Worm (Caenorhabditis elegans) whole organism, L4 larva: Measurements from ENCODE around the gene nse-4.

Experiments used
- F10B5.3 ChIP-seq: sonication (generic microtip); optimal IDR thresholded peaks from 2 replicates; lab custom pipeline; 2016; ENCODE audit warnings: mild to moderate bottlenecking, missing genetic modification characterization, missing compliant biosample characterization
- F26F4.8 ChIP-seq: fragments of 200-800 bp; sonication (Bioruptor generic); conservative IDR thresholded peaks from 2 replicates; pipeline ENCODE4 v1.3.6; 2022; ENCODE audit warnings: missing genetic modification characterization, missing compliant biosample characterization
- R02D3.7 ChIP-seq: fragments of 150-350 bp; sonication (generic microtip); optimal IDR thresholded peaks from 3 replicates; lab custom pipeline; 2014; ENCODE audit warnings: missing biosample characterization, missing genetic modification characterization
- T20F7.1 ChIP-seq: fragments of 200-800 bp; sonication (Bioruptor generic); optimal IDR thresholded peaks from 2 replicates; lab custom pipeline; 2018; ENCODE audit warnings: mild to moderate bottlenecking, missing genetic modification characterization, missing compliant biosample characterization
- T26A8.4 ChIP-seq: fragments of 200-800 bp; sonication (Bioruptor generic); IDR thresholded peaks from 2 replicates; pipeline ENCODE4 v1.3.6; 2022; ENCODE audit warnings: missing genetic modification characterization, missing compliant biosample characterization
- Y5F2A.4 ChIP-seq: fragments of 200-800 bp; sonication (Bioruptor generic); optimal IDR thresholded peaks from 2 replicates; lab custom pipeline; 2018; ENCODE audit warnings: mild to moderate bottlenecking, missing genetic modification characterization, missing compliant biosample characterization
- Y75B8A.6 ChIP-seq: fragments of 200-800 bp; sonication (Bioruptor generic); IDR thresholded peaks from 2 replicates; pipeline ENCODE4 v1.3.6; 2022; ENCODE audit warnings: missing genetic modification reagents, missing genetic modification characterization, missing compliant biosample characterization
- aha-1 ChIP-seq: fragments of 150-350 bp; peaks from one replicate; lab custom pipeline; 2014; ENCODE audit warnings: missing biosample characterization, missing genetic modification characterization
- aly-2 ChIP-seq: sonication (generic microtip); optimal IDR thresholded peaks from 2 replicates; lab custom pipeline; 2018; ENCODE audit warnings: missing biosample characterization, missing genetic modification characterization
- attf-4 ChIP-seq: sonication (generic microtip); optimal IDR thresholded peaks from 3 replicates; lab custom pipeline; 2017; ENCODE audit warnings: missing biosample characterization, missing genetic modification characterization
- ceh-82 ChIP-seq: sonication (generic microtip); optimal IDR thresholded peaks from 2 replicates; lab custom pipeline; 2017; ENCODE audit warnings: missing biosample characterization, missing genetic modification characterization
- ctbp-1 ChIP-seq: fragments of 200-800 bp; sonication (Bioruptor generic); IDR thresholded peaks from 2 replicates; pipeline ENCODE4 v1.3.6; 2022; ENCODE audit warnings: missing genetic modification reagents, missing genetic modification characterization, missing compliant biosample characterization
- daf-16 ChIP-seq, 3 experiments: sonication (generic microtip); optimal IDR thresholded peaks; 2 replicates each; lab custom pipeline; 2016 to 2017; ENCODE audit warnings: missing genetic modification characterization in 3 of 3, missing genetic modification reagents in 3 of 3, mild to moderate bottlenecking in 2 of 3, missing compliant biosample characterization in 2 of 3, missing biosample characterization in 1 of 3, moderate library complexity in 1 of 3
- dmd-6 ChIP-seq: fragments of 200-800 bp; sonication (Bioruptor generic); IDR thresholded peaks from 2 replicates; pipeline ENCODE4 v1.3.6; 2022; ENCODE audit warnings: missing genetic modification reagents, missing genetic modification characterization, missing compliant biosample characterization
- dpl-1 ChIP-seq: fragments of 150-350 bp; optimal IDR thresholded peaks from 2 replicates; lab custom pipeline; 2014; ENCODE audit warnings: missing biosample characterization, missing genetic modification reagents, missing genetic modification characterization
- duxl-1 ChIP-seq: sonication (generic microtip); optimal IDR thresholded peaks from 2 replicates; lab custom pipeline; 2016; ENCODE audit warnings: mild to moderate bottlenecking, missing genetic modification characterization, moderate library complexity, missing compliant biosample characterization; ENCODE audit not compliant: poor library complexity
- dve-1 ChIP-seq: sonication (generic microtip); optimal IDR thresholded peaks from 2 replicates; lab custom pipeline; 2017; ENCODE audit warnings: antibody characterized with exemption, mild to moderate bottlenecking, missing genetic modification characterization, missing compliant biosample characterization; ENCODE audit not compliant: insufficient read depth
- egl-43 ChIP-seq: fragments of 200-800 bp; sonication (Bioruptor generic); IDR thresholded peaks from 2 replicates; pipeline ENCODE4 v1.3.6; 2022; ENCODE audit warnings: missing genetic modification reagents, missing genetic modification characterization, missing compliant biosample characterization
- fkh-10 ChIP-seq: fragments of 150-350 bp; optimal IDR thresholded peaks from 2 replicates; lab custom pipeline; 2014; ENCODE audit warnings: missing biosample characterization, missing genetic modification reagents, missing genetic modification characterization
- hlh-11 ChIP-seq: fragments of 200-800 bp; sonication (Bioruptor generic); optimal IDR thresholded peaks from 2 replicates; lab custom pipeline; 2018; ENCODE audit warnings: mild to moderate bottlenecking, missing genetic modification characterization, missing compliant biosample characterization
- hlh-30 ChIP-seq: sonication (generic microtip); optimal IDR thresholded peaks from 2 replicates; lab custom pipeline; 2017; ENCODE audit warnings: antibody characterized with exemption, mild to moderate bottlenecking, missing genetic modification characterization, missing compliant biosample characterization; ENCODE audit not compliant: insufficient read depth
- lin-38 ChIP-seq: fragments of 200-800 bp; sonication (Bioruptor generic); IDR thresholded peaks from 2 replicates; pipeline ENCODE4 v1.3.6; 2022; ENCODE audit warnings: missing genetic modification reagents, missing genetic modification characterization, missing compliant biosample characterization
- lin-39 ChIP-seq: fragments of 150-350 bp; optimal IDR thresholded peaks from 2 replicates; lab custom pipeline; 2014; ENCODE audit warnings: missing biosample characterization, missing genetic modification reagents, missing genetic modification characterization
- lsy-2 ChIP-seq, 2 experiments: fragments of 150-350 bp in 1 of 2; sonication (generic microtip) in 1 of 2; optimal IDR thresholded peaks; 2 replicates each; lab custom pipeline; 2014 to 2017; ENCODE audit warnings: missing biosample characterization in 2 of 2, missing genetic modification characterization in 2 of 2
- mdl-1 ChIP-seq, 2 experiments: fragments of 150-350 bp in 1 of 2; sonication (generic microtip) in 1 of 2; optimal IDR thresholded peaks; 2 replicates each; lab custom pipeline; 2014 to 2017; ENCODE audit warnings: missing biosample characterization in 2 of 2, missing genetic modification characterization in 2 of 2
- mes-2 ChIP-seq: sonication (generic microtip); optimal IDR thresholded peaks from 2 replicates; lab custom pipeline; 2016; ENCODE audit warnings: missing genotype, mild to moderate bottlenecking, missing genetic modification characterization, missing compliant biosample characterization; ENCODE audit not compliant: poor library complexity, severe bottlenecking
- nhr-10 ChIP-seq: fragments of 150-350 bp; optimal IDR thresholded peaks from 2 replicates; lab custom pipeline; 2014; ENCODE audit warnings: missing biosample characterization, missing genetic modification characterization
- nhr-102 ChIP-seq: sonication (generic microtip); optimal IDR thresholded peaks from 2 replicates; lab custom pipeline; 2016; ENCODE audit warnings: mild to moderate bottlenecking, missing genetic modification characterization, moderate library complexity, missing compliant biosample characterization
- nhr-11 ChIP-seq: fragments of 150-350 bp; optimal IDR thresholded peaks from 2 replicates; lab custom pipeline; 2014; ENCODE audit warnings: missing biosample characterization, missing genetic modification characterization
- nhr-111 ChIP-seq: fragments of 200-800 bp; sonication (Bioruptor generic); optimal IDR thresholded peaks from 2 replicates; lab custom pipeline; 2018; ENCODE audit warnings: mild to moderate bottlenecking, missing genetic modification characterization, missing compliant biosample characterization
- nhr-25 ChIP-seq: sonication (generic microtip); optimal IDR thresholded peaks from 2 replicates; lab custom pipeline; 2017; ENCODE audit warnings: missing genetic modification characterization, mild to moderate bottlenecking, missing compliant biosample characterization, antibody characterized with exemption, moderate library complexity, borderline replicate concordance; ENCODE audit not compliant: insufficient read depth
- nhr-28 ChIP-seq: fragments of 150-350 bp; optimal IDR thresholded peaks from 2 replicates; lab custom pipeline; 2014; ENCODE audit warnings: missing biosample characterization, missing genetic modification characterization
- nhr-41 ChIP-seq: fragments of 200-800 bp; sonication (Bioruptor generic); IDR thresholded peaks from 2 replicates; pipeline ENCODE4 v1.3.6; 2022; ENCODE audit warnings: missing genetic modification reagents, missing genetic modification characterization, missing compliant biosample characterization
- nhr-6 ChIP-seq: fragments of 150-350 bp; optimal IDR thresholded peaks from 2 replicates; lab custom pipeline; 2014; ENCODE audit warnings: missing biosample characterization, missing genetic modification characterization
- nhr-76 ChIP-seq: fragments of 150-350 bp; optimal IDR thresholded peaks from 2 replicates; lab custom pipeline; 2014; ENCODE audit warnings: missing biosample characterization, missing genetic modification characterization
- nhr-77 ChIP-seq: fragments of 150-350 bp; optimal IDR thresholded peaks from 2 replicates; lab custom pipeline; 2014; ENCODE audit warnings: missing biosample characterization, missing genetic modification characterization
- pqm-1 ChIP-seq: sonication (generic microtip); optimal IDR thresholded peaks from 2 replicates; lab custom pipeline; 2017; ENCODE audit warnings: missing biosample characterization, missing genetic modification characterization
- saeg-2 ChIP-seq: fragments of 200-800 bp; sonication (Bioruptor generic); IDR thresholded peaks from 2 replicates; pipeline ENCODE4 v1.3.6; 2022; ENCODE audit warnings: missing genetic modification reagents, missing genetic modification characterization, missing compliant biosample characterization
- sdz-12 ChIP-seq: fragments of 200-800 bp; sonication (Bioruptor generic); optimal IDR thresholded peaks from 2 replicates; lab custom pipeline; 2018; ENCODE audit warnings: mild to moderate bottlenecking, missing genetic modification characterization, missing compliant biosample characterization
- set-16 ChIP-seq: fragments of 200-800 bp; sonication (Bioruptor generic); IDR thresholded peaks from 2 replicates; pipeline ENCODE4 v1.3.6; 2022; ENCODE audit warnings: missing genetic modification reagents, missing genetic modification characterization, missing compliant biosample characterization
- spr-1 ChIP-seq: sonication (generic microtip); optimal IDR thresholded peaks from 2 replicates; lab custom pipeline; 2016; ENCODE audit warnings: mild to moderate bottlenecking, missing genetic modification characterization, missing compliant biosample characterization
- tra-1 ChIP-seq: fragments of 200-800 bp; sonication (Bioruptor generic); IDR thresholded peaks from 2 replicates; pipeline ENCODE4 v1.3.6; 2022; ENCODE audit warnings: missing genetic modification reagents, missing genetic modification characterization, missing compliant biosample characterization
- unc-130 ChIP-seq: sonication (generic microtip); optimal IDR thresholded peaks from 2 replicates; lab custom pipeline; 2016; ENCODE audit warnings: missing genetic modification reagents, missing genetic modification characterization, missing compliant biosample characterization
- unc-39 ChIP-seq: sonication (generic microtip); optimal IDR thresholded peaks from 2 replicates; lab custom pipeline; 2017; ENCODE audit warnings: missing biosample characterization, missing genetic modification characterization
- unc-62 ChIP-seq, 3 experiments: fragments of 150-350 bp in 1 of 3; sonication (generic microtip); optimal IDR thresholded peaks in 2 of 3; peaks in 1 of 3; 1 replicate in 1 of 3; 2 replicates in 2 of 3; lab custom pipeline; 2014 to 2017; ENCODE audit warnings: missing biosample characterization in 3 of 3, missing genetic modification characterization in 3 of 3, missing genetic modification reagents in 3 of 3, missing genotype in 1 of 3

nse-4 gene

ce11 chrIV:11486859-11487258, 6.2 kb downstream of the nse-4 start:
- TF ChIP-seq unc-62 (GFP tag; optimal IDR thresholded peaks at IDR 0.05 in 1 of 2; lab: Kevin White, UChicago) = peak in 1 of 2 experiments; percentile 94
- no peak for TF ChIP-seq unc-62 (tag; optimal IDR thresholded peaks at IDR 0.05; lab: Kevin White, UChicago)
- TF ChIP-seq ctbp-1 (GFP tag; lab: Robert Waterston, UW) = no peak
- TF ChIP-seq sdz-12 = no peak
- TF ChIP-seq T20F7.1 = no peak
- TF ChIP-seq nhr-41 (GFP tag; lab: Robert Waterston, UW) = no peak
- TF ChIP-seq lsy-2 (tag; optimal IDR thresholded peaks at IDR 0.05; lab: Kevin White, UChicago) = no peak
- TF ChIP-seq nhr-111 (GFP tag; lab: Kevin White, UChicago) = no peak
- no peak for TF ChIP-seq lin-39 (tag; lab: Kevin White, UChicago)
- TF ChIP-seq aly-2 = no peak
- TF ChIP-seq pqm-1 (tag; lab: Kevin White, UChicago) = no peak
- TF ChIP-seq aha-1 (tag; lab: Kevin White, UChicago) = peak; percentile 67
- TF ChIP-seq attf-4 (tag; lab: Kevin White, UChicago) = no peak
- no peak for TF ChIP-seq nhr-11 (tag; lab: Kevin White, UChicago)
- TF ChIP-seq dpl-1 = no peak
- TF ChIP-seq F26F4.8 = no peak
- no peak for TF ChIP-seq saeg-2 (GFP tag; lab: Robert Waterston, UW)
- TF ChIP-seq nhr-6 (tag; lab: Kevin White, UChicago) = no peak

DNA sequence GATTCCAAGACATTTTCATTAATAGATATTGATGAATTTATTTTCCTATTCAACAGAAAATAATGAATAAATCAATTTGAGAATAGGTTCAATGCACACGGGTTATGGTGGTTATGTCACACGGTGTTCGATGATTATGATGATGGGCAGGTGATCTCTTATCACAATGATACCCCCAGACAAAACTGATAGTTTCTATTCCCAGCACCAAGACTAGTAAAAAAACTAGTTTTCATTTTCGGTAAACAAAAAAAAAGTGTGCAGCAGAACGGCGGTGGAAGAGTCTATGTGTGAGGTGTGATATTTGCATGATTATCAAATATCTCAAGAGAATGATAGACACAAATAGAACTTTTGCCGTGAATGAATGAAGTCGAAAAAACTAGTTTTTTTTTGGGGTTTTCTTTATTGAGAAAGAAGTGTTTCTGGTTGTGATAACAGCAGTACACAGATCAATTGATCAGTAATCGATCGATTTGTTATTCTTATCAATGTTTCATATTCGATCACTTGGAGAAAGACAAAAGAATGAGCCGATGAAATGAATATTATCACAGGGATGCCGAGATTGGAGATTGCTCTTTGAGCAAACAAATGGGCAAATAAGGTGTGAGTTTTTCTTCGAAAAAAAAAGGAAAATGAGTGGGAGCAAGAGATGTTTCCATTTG, 7.4 kb downstream of the nse-4 start:
- TF ChIP-seq nhr-102 (tag; lab: Kevin White, UChicago) (no peak), hlh-11 (tag; lab: Kevin White, UChicago) (peak; percentile 68), T20F7.1 (no peak), nhr-6 (tag; lab: Kevin White, UChicago) (peak; percentile 16), mes-2 (peak; percentile 9), dve-1 (peak; percentile 10), unc-130 (GFP tag; lab: Kevin White, UChicago) (no peak), R02D3.7 (tag; lab: Kevin White, UChicago) (no peak), nhr-77 (no peak), spr-1 (tag; lab: Kevin White, UChicago) (no peak), tra-1 (GFP tag; lab: Robert Waterston, UW) (0 out of 2 replicates have a peak, but pooled peaks have one; percentile 8), aha-1 (tag; lab: Kevin White, UChicago) (peak; percentile 15), mdl-1 (tag; optimal IDR thresholded peaks at IDR 0.05; lab: Kevin White, UChicago) (peak in 1 of 2 experiments; percentile 7), pqm-1 (tag; lab: Kevin White, UChicago) (peak; percentile 28), nhr-28 (tag; lab: Kevin White, UChicago) (peak; percentile 42), F10B5.3 (tag; lab: Kevin White, UChicago) (no peak), nhr-10 (tag; lab: Kevin White, UChicago) (peak; percentile 3), daf-16 (GFP tag; optimal IDR thresholded peaks at IDR 0.05; lab: Kevin White, UChicago) (peak in 1 of 2 experiments; percentile 4), daf-16 (tag; optimal IDR thresholded peaks at IDR 0.05; lab: Kevin White, UChicago) (no peak), hlh-30 (tag; lab: Kevin White, UChicago) (peak; percentile 81), egl-43 (GFP tag; lab: Robert Waterston, UW) (no peak), dmd-6 (GFP tag; lab: Robert Waterston, UW) (peak; percentile 55)

DNA sequence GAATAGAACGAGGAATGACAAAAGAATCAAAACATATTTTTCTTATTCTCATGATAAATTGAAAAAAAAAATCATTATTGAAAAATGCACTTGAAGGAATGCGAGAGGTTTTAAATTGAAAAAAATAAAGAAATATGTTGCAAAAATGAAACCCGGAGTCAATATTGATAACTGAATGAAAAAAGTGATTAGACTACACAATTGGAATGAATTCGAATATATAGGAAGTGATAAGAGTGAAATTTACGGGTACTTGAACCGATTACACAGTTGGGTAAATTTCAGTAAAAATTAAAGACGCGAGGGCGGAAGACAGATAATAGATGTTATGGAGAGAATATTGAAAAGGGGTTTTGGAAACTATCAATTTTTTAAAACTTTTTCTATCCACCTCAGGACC, 8.4 kb downstream of the nse-4 start:
- TF ChIP-seq hlh-11 (tag; lab: Kevin White, UChicago) (no peak), T26A8.4 (no peak), nhr-76 (tag; lab: Kevin White, UChicago) (no peak), Y5F2A.4 (GFP tag; lab: Kevin White, UChicago) (no peak), nhr-25 (no peak), unc-39 (no peak), ceh-82 (tag; lab: Kevin White, UChicago) (no peak), pqm-1 (tag; lab: Kevin White, UChicago) (peak; percentile 81), duxl-1 (tag; lab: Kevin White, UChicago) (no peak), nhr-28 (tag; lab: Kevin White, UChicago) (peak; percentile 72), F26F4.8 (no peak), set-16 (GFP tag; lab: Robert Waterston, UW) (no peak), lin-38 (GFP tag; lab: Robert Waterston, UW) (no peak), fkh-10 (GFP tag; lab: Kevin White, UChicago) (no peak), aha-1 (tag; lab: Kevin White, UChicago) (no peak), unc-130 (GFP tag; lab: Kevin White, UChicago) (no peak), tra-1 (GFP tag; lab: Robert Waterston, UW) (no peak), daf-16 (GFP tag; optimal IDR thresholded peaks at IDR 0.05; lab: Kevin White, UChicago) (no peak), daf-16 (tag; optimal IDR thresholded peaks at IDR 0.05; lab: Kevin White, UChicago) (peak; percentile 39), Y75B8A.6 (GFP tag; lab: Robert Waterston, UW) (no peak), dve-1 (no peak)
